Worm (Caenorhabditis elegans): ENCODE results near the gene M117.1.

ce11 chrIV:11801078-11801477 is 13.0 kb upstream of the M117.1 start, which contains the start of gene dyf-18:
- no peak for TF ChIP-seq nhr-23 (tag; optimal IDR thresholded peaks at IDR 0.05)
- no peak for TF ChIP-seq ZK546.5 (tag; optimal IDR thresholded peaks at IDR 0.05)
- no peak for TF ChIP-seq nhr-25 (tag; optimal IDR thresholded peaks at IDR 0.05)
- no peak for TF ChIP-seq aly-2 (tag; optimal IDR thresholded peaks at IDR 0.05)
- no peak for TF ChIP-seq lin-39 (tag; optimal IDR thresholded peaks at IDR 0.05)
- no peak for TF ChIP-seq ceh-82 (tag; optimal IDR thresholded peaks at IDR 0.05)
- no peak for TF ChIP-seq pha-4 (tag; optimal IDR thresholded peaks at IDR 0.05)
- TF ChIP-seq unc-39 (tag; optimal IDR thresholded peaks at IDR 0.05), result no peak
- TF ChIP-seq nhr-11 (tag; optimal IDR thresholded peaks at IDR 0.05), result no peak
- TF ChIP-seq mdl-1 (tag; optimal IDR thresholded peaks at IDR 0.05), result no peak
- TF ChIP-seq daf-12 (tag; optimal IDR thresholded peaks at IDR 0.05), result no peak
- TF ChIP-seq unc-62 (GFP tag; optimal IDR thresholded peaks at IDR 0.05), result no peak
- no peak for TF ChIP-seq jun-1 (tag; optimal IDR thresholded peaks at IDR 0.05)
- TF ChIP-seq zag-1 (tag; optimal IDR thresholded peaks at IDR 0.05), result no peak
